Worm (Caenorhabditis elegans): ENCODE measurements around the gene B0252.11.

B0252.11 gene

ce11 chrII:6876957-6877356 lies 40.7 kb downstream of the B0252.11 start, which contains the start of gene slc-36.5:
Gene slc-36.5, minus strand, starts transcription at chrII:6877057.
- TF ChIP-seq nhr-21 (tag; optimal IDR thresholded peaks at IDR 0.05) (no peak), sma-3 (GFP tag; optimal IDR thresholded peaks at IDR 0.05) (no peak), unc-62 (GFP tag; optimal IDR thresholded peaks at IDR 0.05) (no peak), nhr-6 (tag; optimal IDR thresholded peaks at IDR 0.05) (no peak), ztf-1 (GFP tag; conservative IDR thresholded peaks at IDR 0.05) (no peak), snpc-4 (tag; optimal IDR thresholded peaks at IDR 0.05) (no peak), alr-1 (tag; optimal IDR thresholded peaks at IDR 0.05) (no peak), fos-1 (tag; optimal IDR thresholded peaks at IDR 0.05) (no peak), ceh-16 (tag; optimal IDR thresholded peaks at IDR 0.05) (no peak), ceh-82 (tag; optimal IDR thresholded peaks at IDR 0.05) (no peak), crh-2 (tag; optimal IDR thresholded peaks at IDR 0.05) (no peak), blmp-1 (tag; optimal IDR thresholded peaks at IDR 0.05; ENCODE audit: insufficient read depth) (no peak), aly-2 (tag; optimal IDR thresholded peaks at IDR 0.05) (no peak), lin-13 (GFP tag; optimal IDR thresholded peaks at IDR 0.05) (no peak), ama-1 (optimal IDR thresholded peaks at IDR 0.05) (no peak)

DNA sequence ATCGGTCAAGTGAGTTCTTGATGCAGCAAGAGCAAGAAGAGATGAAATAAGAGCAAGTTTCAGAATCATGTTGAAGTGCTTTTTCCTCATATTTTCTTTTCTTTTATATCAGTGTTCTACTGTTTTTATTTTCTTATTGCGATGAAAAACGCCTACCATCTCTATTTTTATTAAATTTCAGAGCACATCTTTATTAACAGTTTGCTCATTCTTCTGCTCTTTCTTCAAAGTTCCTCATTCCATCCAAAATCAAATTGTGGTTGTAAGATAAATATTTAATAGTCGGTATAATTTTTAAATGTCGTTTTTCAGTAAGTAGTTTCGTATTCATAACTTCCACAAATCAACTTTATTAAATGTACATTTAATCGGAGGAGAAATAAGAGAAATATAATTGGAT lies 45.1 kb downstream of the B0252.11 start, which contains the start of gene C44B7.5:
TSS of gene C44B7.5 (minus strand) at position 101 of the 400 bp plus-strand sequence.
- no peak for TF ChIP-seq Y55F3AM.14 (GFP tag; optimal IDR thresholded peaks at IDR 0.05)
- TF ChIP-seq aly-2 (tag; optimal IDR thresholded peaks at IDR 0.05) = no peak
- no peak for TF ChIP-seq nhr-6 (tag; optimal IDR thresholded peaks at IDR 0.05)
- TF ChIP-seq snpc-4 (tag; optimal IDR thresholded peaks at IDR 0.05) = no peak
- no peak for TF ChIP-seq mab-5 (tag; optimal IDR thresholded peaks at IDR 0.05)
- TF ChIP-seq ztf-1 (GFP tag; conservative IDR thresholded peaks at IDR 0.05) = no peak
- TF ChIP-seq nhr-11 (tag; optimal IDR thresholded peaks at IDR 0.05) = no peak
- no peak for TF ChIP-seq nhr-77 (tag; optimal IDR thresholded peaks at IDR 0.05)
- TF ChIP-seq mdl-1 (tag; optimal IDR thresholded peaks at IDR 0.05) = no peak
- no peak for TF ChIP-seq lin-13 (GFP tag; optimal IDR thresholded peaks at IDR 0.05)

- TF ChIP-seq lsy-2 (tag; optimal IDR thresholded peaks at IDR 0.05) (peak in 1 of 2 experiments; percentile 15), F13H6.1 (tag; optimal IDR thresholded peaks at IDR 0.05) (no peak), crh-2 (tag; optimal IDR thresholded peaks at IDR 0.05) (peak; percentile 92)
Observed at ce11 chrII:6870803-6871202, 46.8 kb downstream of the B0252.11 start, which contains the start of gene clhm-1. Gene clhm-1, minus strand, starts transcription at chrII:6871009.

Measured in whole organism, L2 larva.